Worm (Caenorhabditis elegans) whole organism, late embryonic: Measurements from ENCODE around the gene ZK632.10.

Experiments
- pha-4 ChIP-seq: fragments of 150-350 bp; optimal IDR thresholded peaks from 2 replicates; lab custom pipeline; 2018; ENCODE audit warnings: missing biosample characterization, missing genetic modification reagents, missing genetic modification characterization
- rnt-1 ChIP-seq: sonication (generic microtip); optimal IDR thresholded peaks from 2 replicates; lab custom pipeline; 2016; ENCODE audit warnings: missing genetic modification characterization, missing compliant biosample characterization

ce11 chrIII:9789083-9789482, 38.4 kb downstream of the ZK632.10 start:
- TF ChIP-seq pha-4 (tag; lab: Kevin White, UChicago) (no peak), rnt-1 (tag; lab: Kevin White, UChicago) (no peak)
